Worm (Caenorhabditis elegans) whole organism, L2 larva: Measurements from ENCODE around the gene C25F9.15.

Source experiments
- R02D3.7 ChIP-seq: fragments of 150-350 bp; optimal IDR thresholded peaks from 2 replicates; lab custom pipeline; 2014; ENCODE audit warnings: missing biosample characterization, missing genetic modification characterization
- ZK546.5 ChIP-seq: sonication (generic microtip); optimal IDR thresholded peaks from 2 replicates; lab custom pipeline; 2017; ENCODE audit warnings: missing biosample characterization, missing genetic modification characterization
- crh-2 ChIP-seq: sonication (generic microtip); optimal IDR thresholded peaks from 2 replicates; lab custom pipeline; 2017; ENCODE audit warnings: missing biosample characterization, missing genetic modification characterization
- lin-13 ChIP-seq: fragments of 150-350 bp; optimal IDR thresholded peaks from 2 replicates; lab custom pipeline; 2014; ENCODE audit warnings: missing biosample characterization, missing genetic modification reagents, missing genetic modification characterization
- nhr-10 ChIP-seq: sonication (generic microtip); optimal IDR thresholded peaks from 2 replicates; lab custom pipeline; 2017; ENCODE audit warnings: missing biosample characterization, missing genetic modification characterization
- nhr-237 ChIP-seq: fragments of 150-350 bp; optimal IDR thresholded peaks from 2 replicates; lab custom pipeline; 2014; ENCODE audit warnings: missing biosample characterization, missing genetic modification characterization
- nhr-25 ChIP-seq: fragments of 150-350 bp; sonication (generic microtip); optimal IDR thresholded peaks from 3 replicates; lab custom pipeline; 2014; ENCODE audit warnings: missing biosample characterization, missing genetic modification characterization
- unc-62 ChIP-seq: fragments of 150-350 bp; optimal IDR thresholded peaks from 2 replicates; lab custom pipeline; 2014; ENCODE audit warnings: missing biosample characterization, missing genetic modification reagents, missing genetic modification characterization
- ztf-11 ChIP-seq: sonication (generic microtip); optimal IDR thresholded peaks from 2 replicates; lab custom pipeline; 2017; ENCODE audit warnings: missing biosample characterization, missing genetic modification characterization

ce11 chrV:19403619-19404018 lies 14.3 kb upstream of the C25F9.15 start:
- TF ChIP-seq nhr-25 (no peak), unc-62 (GFP tag; lab: Kevin White, UChicago) (no peak), ZK546.5 (tag; lab: Kevin White, UChicago) (no peak), ztf-11 (tag; lab: Kevin White, UChicago) (no peak), nhr-10 (tag; lab: Kevin White, UChicago) (no peak), R02D3.7 (tag; lab: Kevin White, UChicago) (no peak), nhr-237 (tag; lab: Kevin White, UChicago) (no peak), crh-2 (no peak), lin-13 (GFP tag; lab: Kevin White, UChicago) (no peak)
